Worm (Caenorhabditis elegans): ENCODE results near the gene egl-10.

- TF ChIP-seq ref-1 (GFP tag; conservative IDR thresholded peaks at IDR 0.05) (no peak), flt-1 (GFP tag; IDR thresholded peaks at IDR 0.05) (no peak), med-1 (GFP tag; optimal IDR thresholded peaks at IDR 0.05; ENCODE audit: insufficient read depth) (no peak), ztf-29 (GFP tag; IDR thresholded peaks at IDR 0.05) (no peak), cog-1 (tag; optimal IDR thresholded peaks at IDR 0.05) (no peak), tab-1 (GFP tag; IDR thresholded peaks at IDR 0.05) (no peak), T22C8.4 (GFP tag; IDR thresholded peaks at IDR 0.05) (no peak), ztf-23 (GFP tag; IDR thresholded peaks at IDR 0.05) (no peak)
Measured at ce11 chrV:12462908-12463307, at the start of gene egl-10.

All from whole organism, midembryonic.